Fruit fly (Drosophila melanogaster) Kc167 (cell line): ENCODE measurements around the gene Cpr65Eb.

Source experiments
- Myc ChIP-seq: fragments of >200 bp; optimal IDR thresholded peaks from 2 replicates; lab custom pipeline; 2017; ENCODE audit warnings: missing external identifiers
- h ChIP-seq: fragments of >200 bp; optimal IDR thresholded peaks from 3 replicates; lab custom pipeline; 2018; ENCODE audit warnings: missing external identifiers
- insv ChIP-seq: fragments of >200 bp; optimal IDR thresholded peaks from 3 replicates; lab custom pipeline; 2018; ENCODE audit warnings: missing external identifiers
- psq ChIP-seq: fragments of >200 bp; optimal IDR thresholded peaks from 2 replicates; lab custom pipeline; 2017; ENCODE audit warnings: missing external identifiers

dm6 chr3L:7075147-7075546 lies 13.4 kb downstream of the Cpr65Eb start, which contains the start of gene CG34030:
- TF ChIP-seq Myc (lab: Kevin White, UChicago), result no peak
- no peak for TF ChIP-seq psq (lab: Kevin White, UChicago)
- no peak for TF ChIP-seq insv
- no peak for TF ChIP-seq h (lab: Kevin White, UChicago)
